Fruit fly (Drosophila melanogaster) whole organism, embryonic: ENCODE data around the gene Tim17a2.

Source experiments
- Aef1 ChIP-seq: fragments of 200-800 bp; sonication (Bioruptor generic); IDR thresholded peaks from 3 replicates; pipeline ENCODE4 v1.3.6; 2022; ENCODE audit warnings: missing biosample characterization, missing genetic modification characterization
- Asciz ChIP-seq: fragments of 200-800 bp; sonication (Bioruptor generic); optimal IDR thresholded peaks from 2 replicates; lab custom pipeline; 2017; ENCODE audit warnings: missing biosample characterization, mild to moderate bottlenecking, missing genetic modification characterization, missing genetic modification reagents
- B-H2 ChIP-seq: fragments of 200-800 bp; sonication (Bioruptor generic); optimal IDR thresholded peaks from 2 replicates; lab custom pipeline; 2018; ENCODE audit warnings: missing biosample characterization, mild to moderate bottlenecking, missing genetic modification characterization
- BEAF-32 ChIP-seq: fragments of 200-800 bp; sonication (Bioruptor generic); optimal IDR thresholded peaks from 3 replicates; lab custom pipeline; 2017; ENCODE audit warnings: missing biosample characterization, missing genetic modification characterization, mild to moderate bottlenecking, moderate library complexity, missing genetic modification reagents
- Bdp1 ChIP-seq: fragments of 200-800 bp; sonication (Bioruptor generic); optimal IDR thresholded peaks from 3 replicates; lab custom pipeline; 2016; ENCODE audit warnings: missing biosample characterization, missing genetic modification characterization
- CG10462 ChIP-seq: fragments of 200-800 bp; sonication (Bioruptor generic); optimal IDR thresholded peaks from 2 replicates; lab custom pipeline; 2016; ENCODE audit warnings: missing biosample characterization, missing genetic modification characterization
- CG14667 ChIP-seq: fragments of 200-800 bp; sonication (Bioruptor generic); IDR thresholded peaks from 2 replicates; pipeline ENCODE4 v1.3.6; 2022; ENCODE audit warnings: missing biosample characterization, missing genetic modification characterization
- CG15514 ChIP-seq: fragments of 200-800 bp; sonication (Bioruptor generic); optimal IDR thresholded peaks from 3 replicates; lab custom pipeline; 2017; ENCODE audit warnings: missing biosample characterization, missing genetic modification characterization, mild to moderate bottlenecking, moderate library complexity, missing genetic modification reagents
- CG16815 ChIP-seq: fragments of 200-800 bp; sonication (Bioruptor generic); optimal IDR thresholded peaks from 3 replicates; lab custom pipeline; 2017; ENCODE audit warnings: missing biosample characterization, mild to moderate bottlenecking, missing genetic modification characterization
- CG18476 ChIP-seq: fragments of 200-800 bp; sonication (Bioruptor generic); optimal IDR thresholded peaks from 2 replicates; lab custom pipeline; 2016; ENCODE audit warnings: missing biosample characterization, mild to moderate bottlenecking, missing genetic modification characterization
- CG18599 ChIP-seq: fragments of 200-800 bp; sonication (Bioruptor generic); optimal IDR thresholded peaks from 3 replicates; lab custom pipeline; 2017; ENCODE audit warnings: missing biosample characterization, missing genetic modification characterization, mild to moderate bottlenecking, moderate library complexity, missing genetic modification reagents
- CG2202 ChIP-seq: fragments of 200-800 bp; sonication (Bioruptor generic); optimal IDR thresholded peaks from 2 replicates; lab custom pipeline; 2018; ENCODE audit warnings: missing biosample characterization, mild to moderate bottlenecking, missing genetic modification characterization
- CG31441 ChIP-seq: fragments of 200-800 bp; sonication (Bioruptor generic); IDR thresholded peaks from 2 replicates; pipeline ENCODE4 v1.3.6; 2022; ENCODE audit warnings: missing biosample characterization, missing genetic modification characterization
- CG34376 ChIP-seq: fragments of 200-800 bp; sonication (Bioruptor generic); optimal IDR thresholded peaks from 2 replicates; lab custom pipeline; 2018; ENCODE audit warnings: missing biosample characterization, mild to moderate bottlenecking, missing genetic modification characterization
- CG34422 ChIP-seq: fragments of 200-800 bp; sonication (Bioruptor generic); IDR thresholded peaks from 3 replicates; pipeline ENCODE4 v1.3.6; 2022; ENCODE audit warnings: missing biosample characterization, missing genetic modification characterization
- CG3995 ChIP-seq: fragments of 200-800 bp; sonication (Bioruptor generic); optimal IDR thresholded peaks from 3 replicates; lab custom pipeline; 2016; ENCODE audit warnings: missing biosample characterization, missing genetic modification characterization
- CG4820 ChIP-seq: fragments of 200-800 bp; sonication (Bioruptor generic); optimal IDR thresholded peaks from 3 replicates; lab custom pipeline; 2016; ENCODE audit warnings: missing biosample characterization, missing genetic modification characterization
- CG4854 ChIP-seq: fragments of 200-800 bp; sonication (Bioruptor generic); optimal IDR thresholded peaks from 2 replicates; lab custom pipeline; 2016; ENCODE audit warnings: missing biosample characterization, missing genetic modification characterization, inconsistent platforms
- CG7786 ChIP-seq: fragments of 200-800 bp; sonication (Bioruptor generic); optimal IDR thresholded peaks from 2 replicates; lab custom pipeline; 2016; ENCODE audit warnings: missing biosample characterization, missing genetic modification characterization
- CG7987 ChIP-seq: fragments of 200-800 bp; sonication (Bioruptor generic); optimal IDR thresholded peaks from 2 replicates; lab custom pipeline; 2018; ENCODE audit warnings: missing biosample characterization, mild to moderate bottlenecking, missing genetic modification characterization, moderate library complexity
- CG8765 ChIP-seq: fragments of 200-800 bp; sonication (Bioruptor generic); IDR thresholded peaks from 2 replicates; pipeline ENCODE4 v1.3.6; 2022; ENCODE audit warnings: missing biosample characterization, missing genetic modification characterization
- Ets97D ChIP-seq: fragments of 200-800 bp; sonication (Bioruptor generic); optimal IDR thresholded peaks from 3 replicates; lab custom pipeline; 2016; ENCODE audit warnings: missing biosample characterization, missing genetic modification characterization
- Hmr ChIP-seq: fragments of 200-800 bp; sonication (Bioruptor generic); optimal IDR thresholded peaks from 3 replicates; lab custom pipeline; 2017; ENCODE audit warnings: mild to moderate bottlenecking, missing biosample characterization, missing genetic modification reagents, missing genetic modification characterization
- Lhr ChIP-seq: fragments of 200-800 bp; sonication (Bioruptor generic); optimal IDR thresholded peaks from 3 replicates; lab custom pipeline; 2017; ENCODE audit warnings: mild to moderate bottlenecking, missing biosample characterization, missing genetic modification reagents, missing genetic modification characterization
- Mad ChIP-seq: fragments of 200-800 bp; sonication (Bioruptor generic); optimal IDR thresholded peaks from 2 replicates; lab custom pipeline; 2016; ENCODE audit warnings: missing biosample characterization, missing genetic modification characterization
- Optix ChIP-seq: fragments of 200-800 bp; sonication (Bioruptor generic); IDR thresholded peaks from 3 replicates; pipeline ENCODE4 v1.3.6; 2022; ENCODE audit warnings: missing biosample characterization, missing genetic modification characterization
- Sox102F ChIP-seq: fragments of 200-800 bp; sonication (Bioruptor generic); optimal IDR thresholded peaks from 2 replicates; lab custom pipeline; 2018; ENCODE audit warnings: missing biosample characterization, mild to moderate bottlenecking, missing genetic modification characterization, moderate library complexity
- Xrp1 ChIP-seq: fragments of 200-800 bp; sonication (Bioruptor generic); IDR thresholded peaks from 2 replicates; pipeline ENCODE4 v1.3.6; 2022; ENCODE audit warnings: missing biosample characterization, missing genetic modification characterization
- YL-1 ChIP-seq: fragments of 200-800 bp; sonication (Bioruptor generic); optimal IDR thresholded peaks from 3 replicates; lab custom pipeline; 2017; ENCODE audit warnings: missing biosample characterization, mild to moderate bottlenecking, missing genetic modification characterization
- bcd ChIP-seq: fragments of 200-800 bp; sonication (Bioruptor generic); optimal IDR thresholded peaks from 2 replicates; lab custom pipeline; 2017; ENCODE audit warnings: missing biosample characterization, mild to moderate bottlenecking, missing genetic modification characterization
- caup ChIP-seq: fragments of 200-800 bp; sonication (Bioruptor generic); optimal IDR thresholded peaks from 3 replicates; lab custom pipeline; 2017; ENCODE audit warnings: missing biosample characterization, mild to moderate bottlenecking, missing genetic modification characterization, moderate library complexity; ENCODE audit not compliant: severe bottlenecking
- fd64A ChIP-seq: fragments of 200-800 bp; sonication (Bioruptor generic); optimal IDR thresholded peaks from 3 replicates; lab custom pipeline; 2018; ENCODE audit warnings: missing biosample characterization, mild to moderate bottlenecking, missing genetic modification characterization
- grn ChIP-seq: fragments of 200-800 bp; sonication (Bioruptor generic); optimal IDR thresholded peaks from 3 replicates; lab custom pipeline; 2017; ENCODE audit warnings: missing biosample characterization, missing genetic modification characterization
- jing ChIP-seq: fragments of 200-800 bp; sonication (Bioruptor generic); optimal IDR thresholded peaks from 2 replicates; lab custom pipeline; 2018; ENCODE audit warnings: missing biosample characterization, mild to moderate bottlenecking, missing genetic modification characterization
- kni ChIP-seq: fragments of 200-800 bp; sonication (Bioruptor generic); optimal IDR thresholded peaks from 3 replicates; lab custom pipeline; 2017; ENCODE audit warnings: mild to moderate bottlenecking, missing biosample characterization, missing genetic modification reagents, missing genetic modification characterization
- mam ChIP-seq: fragments of 200-800 bp; sonication (Bioruptor generic); optimal IDR thresholded peaks from 3 replicates; lab custom pipeline; 2016; ENCODE audit warnings: missing biosample characterization, missing genetic modification characterization
- mld ChIP-seq: fragments of 200-800 bp; sonication (Bioruptor generic); IDR thresholded peaks from 3 replicates; pipeline ENCODE4 v1.3.6; 2022; ENCODE audit warnings: missing biosample characterization, missing genetic modification characterization; ENCODE audit not compliant: partially characterized antibody
- pho ChIP-seq: fragments of 200-800 bp; sonication (Bioruptor generic); optimal IDR thresholded peaks from 2 replicates; lab custom pipeline; 2016; ENCODE audit warnings: missing biosample characterization, missing genetic modification characterization
- prd ChIP-seq, 3 experiments: fragments of >200 bp in 2 of 3; fragments of 200-800 bp in 1 of 3; sonication (Bioruptor generic) in 1 of 3; optimal IDR thresholded peaks in 2 of 3; IDR thresholded peaks in 1 of 3; 2 replicates in 2 of 3; 3 replicates in 1 of 3; pipeline versions ENCODE4 v1.3.6 to Lab custom; 2017 to 2022; ENCODE audit warnings: missing biosample characterization in 1 of 3, missing genetic modification characterization in 1 of 3
- pzg ChIP-seq: fragments of 200-800 bp; sonication (Bioruptor generic); optimal IDR thresholded peaks from 3 replicates; lab custom pipeline; 2018; ENCODE audit warnings: missing biosample characterization, mild to moderate bottlenecking, missing genetic modification characterization, moderate library complexity
- repo ChIP-seq: fragments of 200-800 bp; sonication (Bioruptor generic); optimal IDR thresholded peaks from 2 replicates; lab custom pipeline; 2016; ENCODE audit warnings: missing biosample characterization, missing genetic modification characterization
- row ChIP-seq: fragments of 200-800 bp; sonication (Bioruptor generic); IDR thresholded peaks from 3 replicates; pipeline ENCODE4 v1.3.6; 2022; ENCODE audit warnings: missing biosample characterization, missing genetic modification characterization
- scrt ChIP-seq: fragments of 200-800 bp; sonication (Bioruptor generic); optimal IDR thresholded peaks from 2 replicates; lab custom pipeline; 2018; ENCODE audit warnings: missing biosample characterization, mild to moderate bottlenecking, missing genetic modification characterization, moderate library complexity
- shn ChIP-seq: fragments of 200-800 bp; sonication (Bioruptor generic); optimal IDR thresholded peaks from 3 replicates; lab custom pipeline; 2016; ENCODE audit warnings: missing biosample characterization, missing genetic modification characterization
- sim ChIP-seq: fragments of 200-800 bp; sonication (Bioruptor generic); IDR thresholded peaks from 2 replicates; pipeline ENCODE4 v1.3.6; 2022; ENCODE audit warnings: missing biosample characterization, missing genetic modification characterization
- z ChIP-seq: fragments of 200-800 bp; sonication (Bioruptor generic); IDR thresholded peaks from 3 replicates; pipeline ENCODE4 v1.3.6; 2022; ENCODE audit warnings: missing biosample characterization, missing genetic modification characterization
- zen ChIP-seq: fragments of 200-800 bp; sonication (Bioruptor generic); optimal IDR thresholded peaks from 3 replicates; lab custom pipeline; 2018; ENCODE audit warnings: missing biosample characterization, mild to moderate bottlenecking, missing genetic modification characterization, moderate library complexity

Gene Tim17a2

dm6 chr3R:5211901-5212758, 50.4 kb downstream of the Tim17a2 start (continued):
- TF ChIP-seq CG18476 (GFP tag; lab: Kevin White, UChicago) (peak; percentile 61), CG34422 (GFP tag; lab: Robert Waterston, UW) (peak; percentile 35; the same call in 1 of the 3 replicates), mam (GFP tag; lab: Kevin White, UChicago) (peak; percentile 3), Hmr (no peak), repo (GFP tag; lab: Kevin White, UChicago) (peak; percentile 69), Bdp1 (peak; percentile 75), CG3995 (GFP tag; lab: Kevin White, UChicago) (no peak), CG8765 (GFP tag; lab: Robert Waterston, UW) (peak; percentile 86), YL-1 (GFP tag; lab: Kevin White, UChicago) (no peak), pzg (GFP tag; lab: Kevin White, UChicago) (no peak), zen (tag; lab: Kevin White, UChicago) (peak; percentile 95), pho (GFP tag; lab: Kevin White, UChicago) (no peak), CG31441 (GFP tag; lab: Robert Waterston, UW) (peak; percentile 84), scrt (no peak), CG16815 (peak; percentile 90), CG18599 (peak; percentile 52), Aef1 (no peak), fd64A (GFP tag; lab: Kevin White, UChicago) (no peak), kni (peak; percentile 97), jing (GFP tag; lab: Kevin White, UChicago) (peak; percentile 44), Lhr (GFP tag; lab: Kevin White, UChicago) (peak; percentile 45), sim (GFP tag; lab: Robert Waterston, UW) (peak; percentile 70; the same call in 1 of the 2 replicates), CG10462 (GFP tag; lab: Kevin White, UChicago) (peak; percentile 71), B-H2 (GFP tag; lab: Kevin White, UChicago) (no peak), CG14667 (GFP tag; lab: Robert Waterston, UW) (peak; percentile 32; the same call in 1 of the 2 replicates), Ets97D (peak; percentile 15), Mad (GFP tag; lab: Kevin White, UChicago) (peak; percentile 75), CG2202 (peak; percentile 87), Xrp1 (peak; percentile 95), CG4854 (peak; percentile 53), z (GFP tag; lab: Robert Waterston, UW) (peak; percentile 41; the same call in 1 of the 3 replicates), Optix (GFP tag; lab: Robert Waterston, UW) (peak; percentile 69; the same call in 2 of the 3 replicates), row (GFP tag; lab: Robert Waterston, UW) (peak; percentile 87), CG4820 (GFP tag; lab: Kevin White, UChicago) (peak; percentile 78), caup (no peak), Sox102F (GFP tag; lab: Kevin White, UChicago) (peak; percentile 38), BEAF-32 (GFP tag; lab: Kevin White, UChicago) (no peak), CG15514 (GFP tag; lab: Kevin White, UChicago) (no peak), mld (GFP tag; lab: Robert Waterston, UW) (no peak), CG34376 (GFP tag; lab: Kevin White, UChicago) (no peak), prd (optimal IDR thresholded peaks at IDR 0.05; lab: Kevin White, UChicago) (no peak), prd (GFP tag; IDR thresholded peaks at IDR 0.05; lab: Robert Waterston, UW) (peak; percentile 93), Asciz (GFP tag; lab: Kevin White, UChicago) (peak; percentile 8), grn (peak; percentile 51), bcd (GFP tag; lab: Kevin White, UChicago) (peak; percentile 37), CG7786 (GFP tag; lab: Kevin White, UChicago) (peak; percentile 69), CG7987 (GFP tag; lab: Kevin White, UChicago) (peak; percentile 23), shn (GFP tag; lab: Kevin White, UChicago) (peak; percentile 83)
